Worm (Caenorhabditis elegans): Measurements from ENCODE around the gene ZC477.2.

Gene ZC477.2

ce11 chrIV:7098509-7099065 is 9.4 kb upstream of the ZC477.2 start, which contains the start of gene ZC477.4 (continued):
- TF ChIP-seq nhr-12 (tag; optimal IDR thresholded peaks at IDR 0.05) (no peak), aha-1 (tag; optimal IDR thresholded peaks at IDR 0.05) (no peak), nhr-71 (tag; optimal IDR thresholded peaks at IDR 0.05) (peak; percentile 59), unc-86 (tag; optimal IDR thresholded peaks at IDR 0.05) (no peak), mab-9 (GFP tag; IDR thresholded peaks at IDR 0.05) (no peak), lin-35 (GFP tag; optimal IDR thresholded peaks at IDR 0.05) (no peak), lin-13 (GFP tag; optimal IDR thresholded peaks at IDR 0.05) (no peak), ama-1 (optimal IDR thresholded peaks at IDR 0.05) (no peak)

ce11 chrIV:7099377-7099776 is 8.6 kb upstream of the ZC477.2 start:
- no peak for TF ChIP-seq fkh-4 (tag; optimal IDR thresholded peaks at IDR 0.05; ENCODE audit: borderline replicate concordance)
- TF ChIP-seq nhr-12 (tag; optimal IDR thresholded peaks at IDR 0.05) = no peak
- TF ChIP-seq elt-3 (tag; optimal IDR thresholded peaks at IDR 0.05) = no peak
- no peak for TF ChIP-seq hlh-4 (tag; optimal IDR thresholded peaks at IDR 0.05)
- peak in 1 of 2 experiments; percentile 22 for TF ChIP-seq lsy-2 (tag; optimal IDR thresholded peaks at IDR 0.05)
- TF ChIP-seq zag-1 (tag; optimal IDR thresholded peaks at IDR 0.05) = no peak
- no peak for TF ChIP-seq snpc-4 (tag; optimal IDR thresholded peaks at IDR 0.05)
- no peak for TF ChIP-seq unc-98 (GFP tag; IDR thresholded peaks at IDR 0.05)
- TF ChIP-seq rnt-1 (tag; optimal IDR thresholded peaks at IDR 0.05) = peak; percentile 70
- peak; percentile 15 for TF ChIP-seq tbx-2 (tag; optimal IDR thresholded peaks at IDR 0.05)
- TF ChIP-seq alr-1 (tag; optimal IDR thresholded peaks at IDR 0.05; ENCODE audit: borderline replicate concordance) = no peak
- no peak for TF ChIP-seq ceh-82 (tag; optimal IDR thresholded peaks at IDR 0.05)
- no peak for TF ChIP-seq aly-2 (tag; optimal IDR thresholded peaks at IDR 0.05)
- TF ChIP-seq nhr-90 (tag; optimal IDR thresholded peaks at IDR 0.05; ENCODE audit: poor library complexity) = no peak
- TF ChIP-seq nhr-71 (tag; optimal IDR thresholded peaks at IDR 0.05) = peak; percentile 52
- no peak for TF ChIP-seq hlh-17 (GFP tag; optimal IDR thresholded peaks at IDR 0.05; ENCODE audit: borderline replicate concordance)
- TF ChIP-seq tlp-1 (tag; optimal IDR thresholded peaks at IDR 0.05) = no peak
- TF ChIP-seq jun-1 (tag; optimal IDR thresholded peaks at IDR 0.05) = no peak
- no peak for TF ChIP-seq nhr-85 (tag)
- TF ChIP-seq zip-4 (GFP tag; optimal IDR thresholded peaks at IDR 0.05) = no peak
- no peak for TF ChIP-seq egl-13 (tag; optimal IDR thresholded peaks at IDR 0.05)
- TF ChIP-seq unc-130 (tag; optimal IDR thresholded peaks at IDR 0.05) = peak; percentile 13
- no peak for TF ChIP-seq nhr-237 (tag; optimal IDR thresholded peaks at IDR 0.05)
- TF ChIP-seq pag-3 (tag; optimal IDR thresholded peaks at IDR 0.05; ENCODE audit: borderline replicate concordance, insufficient read depth) = no peak
- peak; percentile 3 for TF ChIP-seq skn-1 (tag; optimal IDR thresholded peaks at IDR 0.05)
- no peak for TF ChIP-seq lin-39 (tag; optimal IDR thresholded peaks at IDR 0.05)
- TF ChIP-seq snu-23 (GFP tag; optimal IDR thresholded peaks at IDR 0.05) = peak; percentile 28
- no peak for TF ChIP-seq mdl-1 (tag; optimal IDR thresholded peaks at IDR 0.05)
- TF ChIP-seq lin-13 (GFP tag; optimal IDR thresholded peaks at IDR 0.05) = no peak
- TF ChIP-seq blmp-1 (tag; optimal IDR thresholded peaks at IDR 0.05) = peak; percentile 13
- TF ChIP-seq hpl-2 (GFP tag; optimal IDR thresholded peaks at IDR 0.05) = no peak
- no peak for TF ChIP-seq swsn-7 (tag; optimal IDR thresholded peaks at IDR 0.05)
- TF ChIP-seq elt-2 (tag; optimal IDR thresholded peaks at IDR 0.05) = no peak
- no peak for TF ChIP-seq pax-3 (tag; optimal IDR thresholded peaks at IDR 0.05)
- peak; percentile 39 for TF ChIP-seq nhr-19 (GFP tag; conservative IDR thresholded peaks at IDR 0.05)
- TF ChIP-seq dpl-1 (GFP tag; optimal IDR thresholded peaks at IDR 0.05) = no peak
- TF ChIP-seq nhr-47 (tag; optimal IDR thresholded peaks at IDR 0.05) = no peak
- peak; percentile 13 for TF ChIP-seq lir-3 (tag; optimal IDR thresholded peaks at IDR 0.05; ENCODE audit: poor library complexity)
- TF ChIP-seq ceh-90 (tag; optimal IDR thresholded peaks at IDR 0.05) = no peak
- peak; percentile 7 to 24 for TF ChIP-seq efl-1 (optimal IDR thresholded peaks at IDR 0.05)
- no peak for TF ChIP-seq efl-1 (GFP tag; optimal IDR thresholded peaks at IDR 0.05 in 1 of 2)
- TF ChIP-seq sox-4 (tag; optimal IDR thresholded peaks at IDR 0.05) = no peak
- TF ChIP-seq lin-35 (GFP tag; optimal IDR thresholded peaks at IDR 0.05) = no peak
- no peak for TF ChIP-seq C04F5.9 (tag; optimal IDR thresholded peaks at IDR 0.05)
- TF ChIP-seq egl-27 (tag; optimal IDR thresholded peaks at IDR 0.05) = no peak
- TF ChIP-seq Y116A8C.19 (tag; optimal IDR thresholded peaks at IDR 0.05; ENCODE audit: borderline replicate concordance) = no peak
